Fruit fly (Drosophila melanogaster): Measurements from ENCODE around the gene Ravus.
A peak's percentile ranks its signal among the peaks of the same experiment; 100 is the strongest.

The Ravus gene

DNA sequence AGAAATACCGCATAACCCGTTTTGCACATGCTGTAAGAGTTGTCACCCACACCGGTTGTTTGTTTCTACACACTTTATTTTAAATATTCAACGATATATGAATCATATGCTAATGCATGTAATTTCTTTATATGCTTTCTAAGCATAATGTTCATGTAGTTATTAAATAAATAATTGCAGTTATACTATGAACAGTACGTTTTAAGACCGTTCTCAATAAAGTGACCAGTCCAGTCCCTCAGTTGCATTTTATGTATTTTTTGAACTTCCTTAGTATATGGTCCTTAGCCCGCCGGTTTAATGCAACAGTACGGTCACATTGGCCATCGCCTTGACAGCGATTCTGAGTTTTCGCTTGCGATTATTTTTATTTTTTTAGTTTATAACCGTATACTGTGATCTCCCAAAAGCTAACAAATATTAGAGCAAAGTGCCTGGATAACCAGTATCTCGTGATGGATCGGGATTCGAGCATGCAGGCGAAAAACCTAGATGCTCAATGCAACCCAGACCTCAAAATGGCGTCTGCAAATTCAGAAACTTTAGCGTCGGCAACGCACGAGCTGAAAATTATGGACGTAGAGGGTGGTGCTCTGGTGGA, at the start of gene Ravus:
Gene Ravus (minus strand): TSS at position 1 of the 601 bp plus-strand sequence.
- TF ChIP-seq noc (tag; optimal IDR thresholded peaks at IDR 0.05), result peak; percentile 72

DNA sequence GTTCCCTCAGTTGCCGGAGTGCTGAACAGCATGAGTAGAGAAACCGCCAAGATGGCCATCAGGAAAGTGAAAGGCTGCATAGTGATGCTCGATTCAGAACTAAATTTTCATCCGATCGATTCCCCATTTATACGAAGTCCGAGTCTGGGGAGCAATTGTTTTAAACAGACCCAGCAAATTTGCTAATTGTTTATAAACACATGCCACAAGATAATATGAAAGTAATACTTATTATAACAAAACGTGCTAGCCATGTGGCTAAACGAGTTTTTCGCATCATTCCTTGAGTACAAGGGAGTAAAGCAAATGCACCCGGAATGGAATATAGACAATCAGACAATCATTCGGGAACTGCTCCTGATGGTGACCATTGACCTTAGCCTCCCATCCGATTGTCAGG, 49.2 kb upstream of the Ravus start, which contains the start of gene CG44142:
Gene CG44142 (minus strand): TSS at position 101 of the 400 bp plus-strand sequence.
- TF ChIP-seq noc (tag; optimal IDR thresholded peaks at IDR 0.05), result no peak

DNA sequence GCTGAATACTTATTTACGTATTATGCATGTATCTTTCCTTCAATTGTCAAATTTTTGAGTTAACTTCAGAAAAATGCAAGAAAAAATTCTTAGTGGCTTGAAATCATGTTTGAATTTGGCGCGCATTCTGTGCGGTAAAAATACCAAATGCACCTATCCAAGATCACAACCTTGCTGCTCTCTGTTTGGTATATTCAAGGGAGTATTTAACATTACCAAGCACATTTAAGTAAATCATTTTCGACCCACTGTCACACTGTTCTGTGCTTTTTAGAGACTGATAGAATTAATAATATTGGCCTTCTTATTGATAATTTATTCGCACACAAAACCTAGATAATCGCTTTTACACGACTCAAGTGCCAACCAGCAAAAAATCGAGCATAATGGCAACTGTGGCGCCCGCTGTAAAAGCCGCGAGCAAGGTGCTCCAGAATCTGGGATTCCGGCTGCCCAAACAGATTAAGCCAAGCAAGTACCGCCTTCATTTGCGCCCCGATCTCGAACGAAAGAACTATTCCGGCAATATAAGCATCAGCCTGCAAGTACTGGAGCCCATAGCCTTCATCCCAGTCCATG, 45.4 kb upstream of the Ravus start:
- TF ChIP-seq noc (tag; optimal IDR thresholded peaks at IDR 0.05), result no peak

DNA sequence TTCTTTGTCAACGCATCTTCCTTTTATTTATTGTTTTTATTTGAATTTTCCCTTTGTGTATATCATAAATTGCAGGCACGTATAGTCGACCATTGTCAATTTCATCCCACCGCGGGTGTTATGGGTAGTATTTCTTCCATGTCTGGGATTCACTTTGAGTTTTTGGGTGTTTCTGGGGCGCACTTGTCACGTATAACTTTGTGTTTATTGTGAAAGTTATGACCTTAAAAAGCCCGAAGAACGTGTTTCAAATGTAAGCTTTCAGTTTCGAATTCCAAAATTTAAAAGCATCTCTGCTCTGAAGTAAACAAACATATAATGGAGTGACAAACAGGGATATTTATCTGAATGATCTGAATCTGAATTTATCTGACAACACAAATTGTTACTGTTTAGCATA, 42.7 kb upstream of the Ravus start:
- TF ChIP-seq noc (tag; optimal IDR thresholded peaks at IDR 0.05), result no peak

DNA sequence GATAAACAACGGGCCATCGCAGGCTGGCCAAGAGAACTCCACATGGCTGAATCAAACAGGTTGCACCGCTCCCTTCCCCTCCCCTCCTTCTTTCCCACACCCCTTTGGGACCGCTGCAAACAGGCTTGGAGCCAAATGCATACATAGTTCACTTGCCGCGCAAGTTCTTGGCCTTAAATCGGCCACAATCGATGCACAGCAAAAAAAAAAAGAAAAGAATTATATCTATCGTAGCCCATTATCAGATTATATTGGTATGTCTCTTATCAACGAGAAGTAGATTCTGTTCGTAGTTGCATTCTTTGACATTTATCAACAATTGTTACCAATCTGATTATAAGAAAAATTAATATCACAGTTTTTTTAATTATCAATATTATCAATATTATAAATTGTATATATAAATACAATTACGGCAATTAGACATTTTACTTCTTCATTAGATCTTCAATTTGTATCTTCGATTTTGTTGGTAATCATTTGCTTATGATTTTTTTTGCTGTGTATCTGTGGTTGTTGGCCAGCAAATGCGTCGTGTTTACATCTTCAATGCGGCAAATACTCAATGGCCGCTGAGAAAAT, 41.5 kb upstream of the Ravus start:
- no peak for TF ChIP-seq noc (tag; optimal IDR thresholded peaks at IDR 0.05)

DNA sequence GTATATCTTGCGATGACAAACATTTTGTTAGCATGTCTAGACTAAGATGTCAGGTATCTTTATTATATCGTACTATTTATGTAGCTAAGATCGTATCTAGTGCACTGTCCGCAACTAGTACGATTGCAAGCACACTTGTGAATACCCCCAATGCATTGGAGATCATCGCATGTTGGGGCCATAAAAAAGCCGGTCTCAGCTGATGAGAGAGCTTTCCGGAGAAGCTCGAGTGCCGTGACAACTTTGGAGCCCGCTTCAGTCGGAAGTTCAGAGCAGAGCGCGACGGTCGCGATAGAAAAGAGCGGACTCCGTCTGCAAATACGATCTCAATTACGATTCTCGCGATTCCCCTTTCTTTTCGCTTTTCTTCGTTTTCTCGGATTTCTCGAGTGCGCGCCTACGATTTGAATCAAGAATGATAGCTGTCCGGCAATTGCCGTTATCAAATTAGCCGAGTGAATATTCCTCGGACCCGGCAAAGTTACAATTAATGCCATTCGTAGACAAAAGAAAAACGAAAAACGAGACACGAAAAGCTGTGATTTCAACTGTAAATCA, 40.7 kb upstream of the Ravus start:
- TF ChIP-seq noc (tag; optimal IDR thresholded peaks at IDR 0.05), result no peak

DNA sequence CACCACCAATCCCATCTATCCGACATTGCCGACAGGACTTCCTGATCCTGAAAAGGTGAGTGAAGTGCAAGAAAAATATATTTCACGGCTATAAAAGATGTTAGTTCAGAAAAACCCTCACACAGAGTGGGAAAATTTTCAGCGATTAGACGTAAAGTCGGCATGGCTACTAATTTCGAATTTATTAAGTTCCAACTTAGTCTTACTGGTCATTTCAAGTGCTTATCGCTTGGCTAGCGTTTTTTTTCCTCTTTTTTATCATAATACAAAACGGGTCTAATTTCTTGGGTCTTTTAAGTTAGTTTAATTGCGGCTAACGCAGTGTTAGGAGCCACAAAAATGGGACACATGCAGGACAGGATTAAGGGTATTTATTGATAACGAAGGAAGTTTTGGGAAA, 39.3 kb upstream of the Ravus start, which contains the start of gene CG43208:
Gene CG43208 (plus strand): TSS at position 301 of the 400 bp plus-strand sequence.
- TF ChIP-seq noc (tag; optimal IDR thresholded peaks at IDR 0.05), result no peak

DNA sequence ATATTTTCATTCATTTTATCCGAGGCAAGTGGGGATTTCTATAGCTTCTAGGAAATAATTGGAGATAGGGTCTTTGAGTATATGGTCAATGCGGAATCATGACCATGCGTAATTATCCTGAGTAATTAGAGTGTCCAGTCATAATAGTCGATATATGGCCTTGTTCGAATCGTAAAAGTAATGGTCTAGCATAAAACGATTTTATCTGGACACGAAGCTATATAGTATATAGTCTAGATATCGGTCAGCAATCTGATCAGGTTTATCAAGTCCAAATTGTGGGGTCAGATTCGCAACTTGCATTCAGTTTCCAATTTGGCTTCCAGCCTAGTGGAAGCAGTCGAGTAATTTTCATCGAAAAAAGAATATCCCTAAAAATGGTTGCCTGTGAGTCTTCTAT, 38.5 kb upstream of the Ravus start, which contains the start of gene CG32473:
Gene CG32473 (plus strand): TSS at position 301 of the 400 bp plus-strand sequence.
- TF ChIP-seq noc (tag; optimal IDR thresholded peaks at IDR 0.05), result no peak

DNA sequence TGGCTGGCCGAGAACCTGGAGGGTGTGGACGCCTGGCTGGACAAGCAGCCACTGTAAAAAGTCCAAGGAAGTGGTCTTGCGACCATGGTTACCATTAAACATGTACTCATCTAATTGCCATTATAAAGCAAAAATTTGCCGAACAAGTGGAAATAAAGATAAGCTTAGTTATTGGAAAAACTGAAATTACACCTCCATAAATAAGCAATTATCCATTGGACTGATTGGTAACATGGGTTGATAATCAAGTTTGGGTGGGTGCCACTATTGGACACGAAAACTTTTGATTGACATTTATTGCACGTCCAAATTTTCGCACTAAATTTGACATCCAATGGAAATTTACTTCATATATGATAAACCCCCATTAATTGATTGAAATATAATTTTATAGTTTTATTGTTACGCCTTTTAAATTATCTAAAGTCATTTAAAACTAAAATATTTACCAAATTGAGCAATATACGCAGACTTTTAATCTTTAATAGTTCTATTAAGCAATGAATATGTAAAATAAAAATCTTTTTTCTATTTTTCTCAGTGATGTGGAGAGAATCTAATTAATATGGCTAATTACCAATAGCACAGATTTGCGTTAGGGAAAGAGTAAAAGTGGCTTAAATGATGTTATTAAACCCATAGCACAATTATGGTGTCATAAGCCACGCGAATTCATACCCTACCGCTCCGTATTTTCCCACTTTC, 34.4 kb upstream of the Ravus start, which contains the start of gene CG8774:
Gene CG8774 (plus strand): TSS at position 655 of the 705 bp plus-strand sequence.
- no peak for TF ChIP-seq noc (tag; optimal IDR thresholded peaks at IDR 0.05)

DNA sequence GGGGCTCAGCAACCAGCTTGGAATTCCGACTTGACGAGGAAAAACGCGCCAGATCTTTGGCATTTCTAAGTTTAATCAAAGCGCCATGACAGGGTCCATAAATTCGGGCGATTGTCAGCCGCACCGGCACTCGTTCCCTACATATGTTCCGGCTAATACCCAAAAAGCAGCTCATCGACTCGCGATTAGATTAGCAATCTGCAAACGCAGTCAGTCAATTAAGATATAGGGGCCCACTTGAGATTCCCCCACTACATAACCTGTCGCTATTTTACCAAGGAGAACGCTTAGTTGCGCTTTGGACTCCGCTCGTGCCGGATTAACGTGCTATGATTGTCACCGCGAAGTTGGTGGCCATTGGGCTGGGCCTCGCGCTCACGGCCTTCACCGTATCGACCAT, 30.6 kb upstream of the Ravus start, which contains the start of gene CG8773:
Gene CG8773 (plus strand): TSS at position 288 of the 400 bp plus-strand sequence.
- TF ChIP-seq noc (tag; optimal IDR thresholded peaks at IDR 0.05), result peak; percentile 75

DNA sequence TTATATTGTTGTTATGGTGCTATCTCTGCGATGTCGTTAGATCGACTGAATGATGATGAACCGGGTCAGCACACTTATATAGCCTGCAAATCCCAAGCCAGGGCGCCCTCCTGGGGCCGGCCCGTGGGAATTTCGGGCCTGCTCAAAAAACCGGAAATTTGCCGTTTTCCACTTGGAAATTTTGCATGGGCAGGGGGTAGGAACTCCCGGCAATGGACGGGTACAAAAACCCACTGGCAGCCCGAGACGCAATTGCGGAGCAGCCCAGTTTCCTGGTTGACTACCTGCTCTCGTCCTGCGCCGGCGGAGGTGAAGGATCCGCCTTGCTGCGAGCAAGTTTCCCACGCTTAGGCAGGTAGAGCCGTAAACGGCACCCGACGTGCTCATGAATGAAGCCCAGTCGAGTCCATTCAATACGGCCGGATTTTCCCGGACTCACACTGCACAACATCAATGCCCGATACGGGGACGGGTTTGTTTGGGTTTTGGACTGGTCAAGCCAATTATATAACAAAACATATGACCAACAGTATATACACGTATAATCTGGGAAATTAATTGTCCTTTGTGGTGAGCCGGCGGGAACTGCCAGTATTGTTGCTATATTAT, 29.4 kb upstream of the Ravus start, which contains the start of gene wntD:
Gene wntD (minus strand): TSS at position 51 of the 609 bp plus-strand sequence.
- no peak for TF ChIP-seq noc (tag; optimal IDR thresholded peaks at IDR 0.05)

DNA sequence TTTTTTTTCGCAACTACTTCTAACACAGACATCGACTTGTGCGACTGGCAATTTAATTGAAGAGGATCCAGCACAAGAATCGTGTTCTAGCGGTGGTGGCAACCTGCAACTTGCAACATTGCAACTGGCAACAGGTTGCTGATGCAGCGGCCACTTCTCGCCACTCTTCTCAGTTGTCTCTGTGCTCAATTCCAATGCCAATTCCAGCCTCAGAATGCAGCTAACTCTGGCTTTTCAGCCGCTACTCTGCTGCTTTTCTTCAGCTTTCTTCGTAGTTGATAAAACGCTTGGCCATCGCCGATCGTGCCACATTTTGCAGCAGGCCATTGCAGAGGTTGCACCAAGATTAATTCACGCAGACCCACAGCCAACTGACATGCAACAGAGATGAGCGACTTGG, 26.5 kb upstream of the Ravus start, which contains the start of gene Osi22:
Gene Osi22 (plus strand): TSS at position 301 of the 400 bp plus-strand sequence.
- no peak for TF ChIP-seq noc (tag; optimal IDR thresholded peaks at IDR 0.05)

DNA sequence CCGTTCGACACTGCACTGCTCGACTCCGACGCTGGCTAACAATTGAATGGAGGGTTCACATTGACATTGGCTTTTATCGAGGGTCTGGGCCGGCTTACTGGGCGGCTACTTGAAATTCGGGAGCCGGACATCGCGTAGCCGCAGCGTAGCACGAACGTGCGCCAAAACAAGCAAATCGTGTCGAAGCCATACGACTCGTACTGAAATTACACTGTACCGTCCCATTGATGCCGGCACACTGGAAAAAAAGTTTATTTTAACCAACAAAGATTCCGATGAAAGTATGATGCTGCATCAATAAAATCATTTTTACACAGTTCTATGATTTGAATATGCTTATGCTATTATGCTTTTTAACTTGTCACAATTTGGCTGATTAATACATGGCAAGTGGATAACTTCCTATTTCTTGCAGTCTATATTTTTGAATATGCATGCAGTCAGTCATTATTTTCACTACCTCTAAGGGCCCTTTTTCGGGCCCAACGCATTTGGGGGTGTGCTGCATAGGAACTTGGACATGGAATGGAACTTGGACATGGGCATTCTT, 25.0 kb upstream of the Ravus start, which contains the start of gene apn:
Gene apn (minus strand): TSS at position 51 of the 550 bp plus-strand sequence.
- TF ChIP-seq noc (tag; optimal IDR thresholded peaks at IDR 0.05), result no peak

DNA sequence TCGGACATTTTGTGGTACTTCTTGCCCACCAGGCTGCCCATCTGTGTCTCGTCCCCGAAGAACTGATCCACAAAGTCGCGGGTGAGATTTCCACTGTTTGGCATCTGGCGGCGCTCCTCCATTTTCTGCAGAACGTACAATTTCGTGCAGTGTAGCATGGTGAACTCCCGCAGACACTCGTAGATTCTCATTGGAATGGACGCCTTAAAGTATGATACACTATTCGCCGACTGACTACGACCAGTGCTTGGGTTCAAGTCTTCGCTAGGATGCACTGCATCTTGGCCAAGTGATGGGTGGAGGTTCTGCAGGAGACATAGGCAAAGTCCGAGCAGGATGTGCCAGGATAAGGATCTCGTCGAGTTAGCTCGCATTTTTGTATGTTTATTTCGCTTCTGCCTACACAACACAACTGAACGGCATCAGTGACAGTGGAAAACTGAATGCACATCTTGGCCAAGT, 22.3 kb upstream of the Ravus start, which contains the start of gene CG15888:
Gene CG15888 (minus strand): TSS at position 412 of the 462 bp plus-strand sequence.
- no peak for TF ChIP-seq noc (tag; optimal IDR thresholded peaks at IDR 0.05)

DNA sequence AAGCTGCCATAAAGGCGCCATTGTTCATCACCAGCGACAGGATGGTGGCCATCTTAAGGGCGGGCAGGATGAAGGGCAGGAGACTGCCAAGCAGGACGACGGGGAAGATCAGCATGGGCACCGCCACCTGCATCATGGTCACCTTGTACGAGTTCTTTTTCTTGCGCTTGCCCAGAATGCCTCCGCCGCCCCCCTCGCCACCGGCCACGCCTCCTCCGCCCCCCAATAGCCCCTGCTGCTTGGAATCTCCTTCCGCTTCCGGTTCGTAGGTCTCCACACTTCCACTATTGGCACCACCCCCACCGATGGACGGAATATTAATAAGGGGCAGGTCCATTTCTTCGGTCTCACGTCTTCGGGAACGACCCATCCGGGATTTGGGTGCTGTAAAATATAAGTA, 21.2 kb upstream of the Ravus start:
- TF ChIP-seq noc (tag; optimal IDR thresholded peaks at IDR 0.05), result no peak

Data from whole organism, larva.